Worm (Caenorhabditis elegans) whole organism, L4/young adult: ENCODE data around the gene far-1.

Experiments used
- W03F9.2 ChIP-seq: fragments of 150-350 bp; optimal IDR thresholded peaks from 2 replicates; lab custom pipeline; 2014; ENCODE audit warnings: missing biosample characterization, missing genetic modification characterization
- dao-5 ChIP-seq: sonication (generic microtip); optimal IDR thresholded peaks from 2 replicates; lab custom pipeline; 2016; ENCODE audit warnings: missing genotype, missing genetic modification characterization, moderate library complexity, missing compliant biosample characterization
- him-1 ChIP-seq: sonication (generic microtip); optimal IDR thresholded peaks from 2 replicates; lab custom pipeline; 2016; ENCODE audit warnings: missing genotype, missing genetic modification reagents, missing genetic modification characterization, missing compliant biosample characterization

- TF ChIP-seq him-1 (tag; lab: Kevin White, UChicago) (no peak), dao-5 (tag; lab: Kevin White, UChicago) (no peak), W03F9.2 (no peak)
Observed at ce11 chrIII:9105653-9106052, 24.7 kb upstream of the far-1 start.
